Fruit fly (Drosophila melanogaster) whole organism, pupa: ENCODE measurements around the gene Cp7Fc.

Experiments used
- CG14655 ChIP-seq: fragments of 200-800 bp; sonication (Bioruptor generic); optimal IDR thresholded peaks from 3 replicates; lab custom pipeline; 2017; ENCODE audit warnings: mild to moderate bottlenecking, missing biosample characterization, missing genetic modification reagents, missing genetic modification characterization
- CG32121 ChIP-seq: fragments of 200-800 bp; sonication (Bioruptor generic); IDR thresholded peaks from 2 replicates; pipeline ENCODE4 v1.3.6; 2022; ENCODE audit warnings: missing biosample characterization, missing genetic modification characterization
- CG8159 ChIP-seq: fragments of 200-800 bp; sonication (Bioruptor generic); optimal IDR thresholded peaks from 3 replicates; lab custom pipeline; 2018; ENCODE audit warnings: missing biosample characterization, mild to moderate bottlenecking, missing genetic modification characterization, moderate library complexity
- CG9948 ChIP-seq: fragments of 200-800 bp; sonication (Bioruptor generic); optimal IDR thresholded peaks from 2 replicates; lab custom pipeline; 2018; ENCODE audit warnings: missing biosample characterization, mild to moderate bottlenecking, missing genetic modification characterization, moderate library complexity
- Ets98B ChIP-seq: fragments of 200-800 bp; sonication (Bioruptor generic); IDR thresholded peaks from 2 replicates; pipeline ENCODE4 v1.3.6; 2022; ENCODE audit warnings: missing biosample characterization, missing genetic modification characterization
- Pif1B ChIP-seq: fragments of 200-800 bp; sonication (Bioruptor generic); optimal IDR thresholded peaks from 3 replicates; lab custom pipeline; 2016; ENCODE audit warnings: missing biosample characterization, missing genetic modification characterization
- rn ChIP-seq: fragments of 200-800 bp; sonication (Bioruptor generic); IDR thresholded peaks from 2 replicates; pipeline ENCODE4 v1.3.6; 2022; ENCODE audit warnings: missing biosample characterization, missing genetic modification characterization

DNA sequence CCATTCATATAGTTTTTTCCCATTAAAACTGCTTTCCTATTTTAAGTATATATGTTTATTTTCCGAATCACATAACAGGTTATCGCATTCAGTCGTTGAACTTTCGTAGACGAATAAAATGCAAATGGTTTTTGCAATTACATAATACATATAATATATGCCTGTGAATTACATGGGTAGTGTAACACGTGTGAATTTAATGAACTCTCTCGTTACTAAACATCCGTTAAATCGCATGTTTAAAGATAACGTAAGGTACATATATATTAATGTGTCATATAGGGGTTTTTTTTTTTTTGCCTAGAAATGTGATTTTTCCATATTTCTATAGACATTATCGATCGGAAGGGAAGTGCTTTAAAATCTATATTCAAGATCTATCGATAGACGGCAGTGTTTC is 7.3 kb upstream of the Cp7Fc start:
- no peak for TF ChIP-seq rn (GFP tag; lab: Robert Waterston, UW)
- no peak for TF ChIP-seq CG8159 (tag; lab: Kevin White, UChicago)
- no peak for TF ChIP-seq CG9948 (tag; lab: Kevin White, UChicago)
- no peak for TF ChIP-seq CG14655 (GFP tag; lab: Kevin White, UChicago)
- no peak for TF ChIP-seq Ets98B (GFP tag; lab: Robert Waterston, UW)
- no peak for TF ChIP-seq Pif1B (GFP tag; lab: Kevin White, UChicago)
- TF ChIP-seq CG32121 = no peak
